Fruit fly (Drosophila melanogaster): ENCODE results near the gene Mst36Fa.

The Mst36Fa gene

DNA sequence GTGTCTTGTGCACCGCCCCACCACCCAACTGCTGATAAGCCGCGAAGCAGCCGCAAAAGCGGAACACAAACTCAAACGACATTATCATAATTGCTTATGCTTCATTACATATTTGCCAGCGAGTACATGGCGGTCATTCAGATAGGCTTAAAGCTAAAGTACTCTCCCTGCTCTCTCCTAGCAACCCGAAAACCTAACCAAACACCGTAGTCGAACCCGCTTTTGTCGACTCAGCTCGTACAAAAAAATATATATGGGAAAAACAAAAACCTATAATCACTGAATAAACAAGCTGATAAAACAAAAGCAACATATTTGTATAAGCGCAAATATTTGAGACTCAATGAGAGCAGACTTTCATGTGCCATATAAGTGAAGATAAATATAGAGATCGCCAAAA is 49.8 kb downstream of the Mst36Fa start (continued):
- peak; percentile 80 for TF ChIP-seq CG14965 (GFP tag; optimal IDR thresholded peaks at IDR 0.05; ENCODE audit: borderline replicate concordance)
- peak; percentile 32 for TF ChIP-seq CG17186 (GFP tag; optimal IDR thresholded peaks at IDR 0.05)
- peak; percentile 34; the same call in 2 of the 3 replicates for TF ChIP-seq dysf (GFP tag; IDR thresholded peaks at IDR 0.05)
- no peak for TF ChIP-seq CG7357 (GFP tag; IDR thresholded peaks at IDR 0.05)
- peak; percentile 95 for TF ChIP-seq CG17568 (GFP tag; optimal IDR thresholded peaks at IDR 0.05)
- TF ChIP-seq NC2β (GFP tag; optimal IDR thresholded peaks at IDR 0.05), result peak; percentile 86
- 0 out of 3 replicates have a peak, but pooled peaks have one; percentile 46 for TF ChIP-seq ken (GFP tag; IDR thresholded peaks at IDR 0.05)
- TF ChIP-seq Dfd (GFP tag; optimal IDR thresholded peaks at IDR 0.05), result no peak
- 0 out of 2 replicates have a peak, but pooled peaks have one; percentile 46 for TF ChIP-seq CG17612 (GFP tag; IDR thresholded peaks at IDR 0.05)
- peak; percentile 66 for TF ChIP-seq CG18262 (tag; optimal IDR thresholded peaks at IDR 0.05)
- TF ChIP-seq zen (tag; optimal IDR thresholded peaks at IDR 0.05), result peak; percentile 17
- TF ChIP-seq salm (tag; optimal IDR thresholded peaks at IDR 0.05), result peak; percentile 79
- peak; percentile 96 for TF ChIP-seq Med (GFP tag)
- TF ChIP-seq CG18476 (GFP tag; optimal IDR thresholded peaks at IDR 0.05), result peak; percentile 75
- peak; percentile 53 for TF ChIP-seq CG32772 (GFP tag; IDR thresholded peaks at IDR 0.05)
- TF ChIP-seq sens-2 (GFP tag; IDR thresholded peaks at IDR 0.05), result 0 out of 2 replicates have a peak, but pooled peaks have one; percentile 10
- peak; percentile 91 for TF ChIP-seq gsb-n (tag; optimal IDR thresholded peaks at IDR 0.05)
- peak; percentile 9 for TF ChIP-seq Usf (GFP tag; optimal IDR thresholded peaks at IDR 0.05)
- no peak for TF ChIP-seq CG6791 (GFP tag; IDR thresholded peaks at IDR 0.05; ENCODE audit: partially characterized antibody)
- peak; percentile 60 for TF ChIP-seq CG9817 (tag; optimal IDR thresholded peaks at IDR 0.05)
- peak; percentile 66 for TF ChIP-seq CG10431 (GFP tag; optimal IDR thresholded peaks at IDR 0.05)
- no peak for TF ChIP-seq CG1832 (GFP tag; optimal IDR thresholded peaks at IDR 0.05)
- no peak for TF ChIP-seq h (optimal IDR thresholded peaks at IDR 0.05)
- peak; percentile 40; the same call in 1 of the 2 replicates for TF ChIP-seq CG1024 (GFP tag; IDR thresholded peaks at IDR 0.05)
- TF ChIP-seq CG9876 (GFP tag; optimal IDR thresholded peaks at IDR 0.05), result peak; percentile 52
- no peak for TF ChIP-seq pzg (GFP tag; optimal IDR thresholded peaks at IDR 0.05)
- no peak for TF ChIP-seq pita (GFP tag; optimal IDR thresholded peaks at IDR 0.05)
- TF ChIP-seq dpn (GFP tag; optimal IDR thresholded peaks at IDR 0.05), result peak; percentile 56 to 80
- peak; percentile 62 for TF ChIP-seq CG12391 (tag; optimal IDR thresholded peaks at IDR 0.05)
- TF ChIP-seq HmgZ (tag; optimal IDR thresholded peaks at IDR 0.05), result peak; percentile 80
- TF ChIP-seq CG30403 (GFP tag; optimal IDR thresholded peaks at IDR 0.05), result peak; percentile 44
- TF ChIP-seq sug (tag; optimal IDR thresholded peaks at IDR 0.05), result peak; percentile 74
- TF ChIP-seq gt (GFP tag; IDR thresholded peaks at IDR 0.05), result no peak

DNA sequence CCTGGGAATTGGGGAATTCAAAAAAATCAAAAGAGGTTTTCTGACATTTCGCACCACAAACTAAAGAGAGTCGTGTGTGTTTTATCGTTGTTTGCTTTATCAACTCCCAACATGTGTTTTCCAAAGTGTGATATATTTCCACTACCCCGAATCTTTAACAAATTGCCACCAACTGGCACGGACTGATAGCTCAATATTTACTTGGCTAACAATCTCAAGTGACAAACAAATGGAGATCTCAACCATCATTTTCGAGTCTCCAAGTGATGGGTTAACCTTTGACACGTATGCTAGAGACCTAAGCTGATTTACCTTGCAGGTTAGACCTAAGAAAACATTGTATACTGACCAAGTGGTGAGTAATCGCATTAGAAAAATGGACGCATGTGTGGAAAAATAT is 51.3 kb downstream of the Mst36Fa start:
- TF ChIP-seq br (optimal IDR thresholded peaks at IDR 0.05), result no peak
- no peak for TF ChIP-seq CG16863 (GFP tag; optimal IDR thresholded peaks at IDR 0.05)
- no peak for TF ChIP-seq HLHmδ (GFP tag; optimal IDR thresholded peaks at IDR 0.05)
- TF ChIP-seq HmgZ (tag; optimal IDR thresholded peaks at IDR 0.05), result no peak
- no peak for TF ChIP-seq tgo (GFP tag; IDR thresholded peaks at IDR 0.05)
- TF ChIP-seq CG2116 (GFP tag; optimal IDR thresholded peaks at IDR 0.05), result no peak
- no peak for TF ChIP-seq CG9876 (GFP tag; optimal IDR thresholded peaks at IDR 0.05)
- no peak for TF ChIP-seq gcm2 (GFP tag; optimal IDR thresholded peaks at IDR 0.05)
- TF ChIP-seq CG2129 (GFP tag; IDR thresholded peaks at IDR 0.05; ENCODE audit: partially characterized antibody), result no peak
- no peak for TF ChIP-seq CG18599 (GFP tag; optimal IDR thresholded peaks at IDR 0.05)
- TF ChIP-seq CG4854 (GFP tag; optimal IDR thresholded peaks at IDR 0.05), result no peak
- no peak for TF ChIP-seq Gsc (GFP tag; IDR thresholded peaks at IDR 0.05)
- no peak for TF ChIP-seq CG1792 (GFP tag; optimal IDR thresholded peaks at IDR 0.05)
- no peak for TF ChIP-seq Blimp-1 (GFP tag; optimal IDR thresholded peaks at IDR 0.05)
- no peak for TF ChIP-seq ro (GFP tag; IDR thresholded peaks at IDR 0.05)
- TF ChIP-seq CHES-1-like (GFP tag; optimal IDR thresholded peaks at IDR 0.05), result no peak
- no peak for TF ChIP-seq vnd (GFP tag; IDR thresholded peaks at IDR 0.05; ENCODE audit: partially characterized antibody)
- TF ChIP-seq kah (GFP tag; optimal IDR thresholded peaks at IDR 0.05), result no peak
- no peak for TF ChIP-seq CG4617 (GFP tag; optimal IDR thresholded peaks at IDR 0.05; ENCODE audit: borderline replicate concordance)
- TF ChIP-seq CG14441 (GFP tag; IDR thresholded peaks at IDR 0.05), result no peak
- TF ChIP-seq sens-2 (GFP tag; IDR thresholded peaks at IDR 0.05), result peak; percentile 8; the same call in 1 of the 2 replicates
- no peak for TF ChIP-seq zfh1 (GFP tag; IDR thresholded peaks at IDR 0.05)
- no peak for TF ChIP-seq Poxn (GFP tag; IDR thresholded peaks at IDR 0.05)

Data from whole organism, embryonic.